Worm (Caenorhabditis elegans) whole organism, mixed stage, embryonic: ENCODE measurements around the gene nhr-108.

Experiments
- M03D4.4 ChIP-seq: sonication (generic microtip); optimal IDR thresholded peaks from 2 replicates; lab custom pipeline; 2017; ENCODE audit warnings: mild to moderate bottlenecking, missing genetic modification characterization, missing compliant biosample characterization
- bed-3 ChIP-seq: fragments of 200-800 bp; sonication (Bioruptor generic); optimal IDR thresholded peaks from 3 replicates; lab custom pipeline; 2018; ENCODE audit warnings: mild to moderate bottlenecking, missing genetic modification characterization, moderate library complexity, missing compliant biosample characterization
- ceh-39 ChIP-seq: fragments of 150-350 bp; optimal IDR thresholded peaks from 2 replicates; lab custom pipeline; 2014; ENCODE audit warnings: missing biosample characterization, missing genetic modification characterization
- ceh-43 ChIP-seq: fragments of 200-800 bp; sonication (Bioruptor generic); optimal IDR thresholded peaks from 2 replicates; lab custom pipeline; 2018; ENCODE audit warnings: mild to moderate bottlenecking, missing genetic modification characterization, moderate library complexity, missing compliant biosample characterization
- ceh-83 ChIP-seq: fragments of 200-800 bp; sonication (Bioruptor generic); optimal IDR thresholded peaks from 2 replicates; lab custom pipeline; 2018; ENCODE audit warnings: mild to moderate bottlenecking, missing genetic modification characterization, missing compliant biosample characterization
- ces-1 ChIP-seq: fragments of 150-350 bp; optimal IDR thresholded peaks from 2 replicates; lab custom pipeline; 2014; ENCODE audit warnings: missing biosample characterization, missing genetic modification reagents, missing genetic modification characterization
- cnd-1 ChIP-seq: fragments of 200-800 bp; sonication (Bioruptor generic); optimal IDR thresholded peaks from 2 replicates; lab custom pipeline; 2018; ENCODE audit warnings: mild to moderate bottlenecking, missing genetic modification characterization, missing compliant biosample characterization
- drap-1 ChIP-seq: fragments of 200-800 bp; sonication (Bioruptor generic); optimal IDR thresholded peaks from 3 replicates; lab custom pipeline; 2018; ENCODE audit warnings: mild to moderate bottlenecking, missing genetic modification characterization, missing compliant biosample characterization
- elt-1 ChIP-seq: sonication (generic microtip); optimal IDR thresholded peaks from 2 replicates; lab custom pipeline; 2017; ENCODE audit warnings: missing genetic modification characterization, mild to moderate bottlenecking, missing compliant biosample characterization, antibody characterized with exemption, moderate library complexity, borderline replicate concordance; ENCODE audit not compliant: insufficient read depth
- elt-3 ChIP-seq: fragments of 150-350 bp; optimal IDR thresholded peaks from 2 replicates; lab custom pipeline; 2014; ENCODE audit warnings: missing biosample characterization, missing genetic modification characterization
- flh-1 ChIP-seq: fragments of 200-800 bp; sonication (Bioruptor generic); optimal IDR thresholded peaks from 2 replicates; lab custom pipeline; 2018; ENCODE audit warnings: mild to moderate bottlenecking, missing genetic modification characterization, moderate library complexity, missing compliant biosample characterization
- ham-2 ChIP-seq: fragments of 200-800 bp; sonication (Bioruptor generic); optimal IDR thresholded peaks from 2 replicates; lab custom pipeline; 2018; ENCODE audit warnings: mild to moderate bottlenecking, missing genetic modification characterization, missing compliant biosample characterization
- hlh-1 ChIP-seq: fragments of 150-350 bp; optimal IDR thresholded peaks from 2 replicates; lab custom pipeline; 2014; ENCODE audit warnings: missing biosample characterization, missing genetic modification reagents, missing genetic modification characterization
- lin-13 ChIP-seq: fragments of 150-350 bp; optimal IDR thresholded peaks from 2 replicates; lab custom pipeline; 2014; ENCODE audit warnings: missing biosample characterization, missing genetic modification characterization
- lsy-2 ChIP-seq: fragments of 150-350 bp; optimal IDR thresholded peaks from 2 replicates; lab custom pipeline; 2014; ENCODE audit warnings: missing biosample characterization, missing genetic modification characterization
- mep-1 ChIP-seq: fragments of 150-350 bp; optimal IDR thresholded peaks from 2 replicates; lab custom pipeline; 2017; ENCODE audit warnings: missing biosample characterization, missing genetic modification reagents, missing genetic modification characterization, inconsistent platforms
- mls-2 ChIP-seq: sonication (generic microtip); optimal IDR thresholded peaks from 2 replicates; lab custom pipeline; 2016; ENCODE audit warnings: mild to moderate bottlenecking, missing genetic modification characterization, moderate library complexity, missing compliant biosample characterization
- nhr-12 ChIP-seq: fragments of 150-350 bp; optimal IDR thresholded peaks from 2 replicates; lab custom pipeline; 2014; ENCODE audit warnings: missing biosample characterization, missing genetic modification characterization
- nhr-2 ChIP-seq: fragments of 150-350 bp; optimal IDR thresholded peaks from 2 replicates; lab custom pipeline; 2014; ENCODE audit warnings: missing biosample characterization, missing genetic modification characterization
- nhr-237 ChIP-seq: fragments of 150-350 bp; optimal IDR thresholded peaks from 2 replicates; lab custom pipeline; 2014; ENCODE audit warnings: missing biosample characterization, missing genetic modification characterization
- nhr-28 ChIP-seq: fragments of 150-350 bp; optimal IDR thresholded peaks from 2 replicates; lab custom pipeline; 2014; ENCODE audit warnings: missing biosample characterization, missing genetic modification characterization
- nhr-76 ChIP-seq: sonication (generic microtip); optimal IDR thresholded peaks from 2 replicates; lab custom pipeline; 2017; ENCODE audit warnings: missing biosample characterization, missing genetic modification characterization
- sem-2 ChIP-seq: fragments of 200-800 bp; sonication (Bioruptor generic); optimal IDR thresholded peaks from 2 replicates; lab custom pipeline; 2018; ENCODE audit warnings: mild to moderate bottlenecking, missing genetic modification characterization, missing compliant biosample characterization
- snpc-4 ChIP-seq: fragments of 150-350 bp; optimal IDR thresholded peaks from 2 replicates; lab custom pipeline; 2014; ENCODE audit warnings: missing biosample characterization, missing genetic modification characterization
- sptf-1 ChIP-seq: sonication (generic microtip); optimal IDR thresholded peaks from 2 replicates; lab custom pipeline; 2017; ENCODE audit warnings: mild to moderate bottlenecking, missing genetic modification characterization, moderate library complexity, missing compliant biosample characterization
- tbx-8 ChIP-seq: fragments of 200-800 bp; sonication (Bioruptor generic); optimal IDR thresholded peaks from 2 replicates; lab custom pipeline; 2018; ENCODE audit warnings: mild to moderate bottlenecking, missing genetic modification characterization, moderate library complexity, missing compliant biosample characterization
- unc-120 ChIP-seq: sonication (generic microtip); optimal IDR thresholded peaks from 2 replicates; lab custom pipeline; 2017; ENCODE audit warnings: missing genetic modification characterization, missing compliant biosample characterization; ENCODE audit not compliant: poor library complexity, severe bottlenecking
- unc-39 ChIP-seq: fragments of 150-350 bp; optimal IDR thresholded peaks from 2 replicates; lab custom pipeline; 2014; ENCODE audit warnings: missing biosample characterization, missing genetic modification characterization
- unc-62 ChIP-seq: fragments of 150-350 bp; optimal IDR thresholded peaks from 2 replicates; lab custom pipeline; 2014; ENCODE audit warnings: missing biosample characterization, missing genetic modification reagents, missing genetic modification characterization
- zip-8 ChIP-seq: fragments of 150-350 bp; optimal IDR thresholded peaks from 2 replicates; lab custom pipeline; 2014; ENCODE audit warnings: missing biosample characterization, missing genetic modification characterization
- ztf-11 ChIP-seq: fragments of 150-350 bp; optimal IDR thresholded peaks from 2 replicates; lab custom pipeline; 2014; ENCODE audit warnings: missing biosample characterization, missing genetic modification characterization

Gene nhr-108

DNA sequence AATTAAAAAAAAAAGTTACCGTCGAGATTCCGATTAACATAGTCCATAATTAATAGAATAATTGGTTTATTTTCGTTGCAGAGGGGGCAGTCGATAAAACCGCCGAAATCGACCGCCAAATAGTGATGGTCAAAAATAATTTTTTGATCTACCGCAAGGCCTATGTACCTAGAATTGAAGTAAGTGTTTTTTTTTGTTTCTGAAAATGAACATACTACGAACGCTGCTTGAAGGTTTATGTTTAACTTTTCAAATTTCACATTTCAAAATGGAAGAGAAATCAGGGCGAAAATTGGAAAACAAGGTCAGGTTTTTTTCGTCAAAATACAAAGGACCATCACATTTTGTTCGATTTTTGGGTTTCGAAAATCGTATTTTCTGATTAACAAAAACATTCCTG lies 4.1 kb upstream of the nhr-108 start, which contains the start of gene pzf-1:
pzf-1 (minus strand) TSS at position 101 of the 400 bp plus-strand sequence.
- no peak for TF ChIP-seq unc-39
- TF ChIP-seq nhr-237 = no peak
- no peak for TF ChIP-seq unc-120
- no peak for TF ChIP-seq elt-1
- no peak for TF ChIP-seq unc-62 (GFP tag; lab: Kevin White, UChicago)
- TF ChIP-seq M03D4.4 (tag; lab: Kevin White, UChicago) = no peak
- no peak for TF ChIP-seq ces-1
- TF ChIP-seq hlh-1 = no peak
- TF ChIP-seq elt-3 = no peak
- no peak for TF ChIP-seq nhr-28 (tag; lab: Kevin White, UChicago)
- no peak for TF ChIP-seq nhr-2 (tag; lab: Kevin White, UChicago)
- TF ChIP-seq bed-3 (GFP tag; lab: Kevin White, UChicago) = no peak

DNA sequence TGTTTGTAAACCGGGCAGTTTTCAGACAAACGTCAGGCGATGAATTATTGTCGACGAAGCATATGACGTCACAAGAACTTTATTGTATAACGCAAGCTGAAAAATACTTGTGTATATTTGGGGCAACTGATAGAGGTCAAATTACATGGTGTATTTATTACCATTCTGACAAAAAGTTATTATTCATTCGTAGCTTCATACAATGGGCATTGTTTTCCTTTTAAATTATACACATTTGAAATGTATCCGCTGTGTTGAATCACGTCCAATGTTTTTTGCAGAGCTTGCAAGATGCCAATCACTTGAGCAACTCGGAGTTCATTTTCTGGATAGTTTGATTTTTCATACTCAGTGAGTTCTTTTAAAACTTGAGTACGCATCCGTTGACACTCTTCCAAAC lies 1.3 kb downstream of the nhr-108 start, which contains the start of gene F35E8.13:
F35E8.13 (plus strand) TSS at position 301 of the 400 bp plus-strand sequence.
- TF ChIP-seq ztf-11 (tag; lab: Kevin White, UChicago) (no peak), elt-3 (no peak), unc-120 (no peak), snpc-4 (no peak), nhr-76 (tag; lab: Kevin White, UChicago) (no peak), flh-1 (GFP tag; lab: Kevin White, UChicago) (no peak)

DNA sequence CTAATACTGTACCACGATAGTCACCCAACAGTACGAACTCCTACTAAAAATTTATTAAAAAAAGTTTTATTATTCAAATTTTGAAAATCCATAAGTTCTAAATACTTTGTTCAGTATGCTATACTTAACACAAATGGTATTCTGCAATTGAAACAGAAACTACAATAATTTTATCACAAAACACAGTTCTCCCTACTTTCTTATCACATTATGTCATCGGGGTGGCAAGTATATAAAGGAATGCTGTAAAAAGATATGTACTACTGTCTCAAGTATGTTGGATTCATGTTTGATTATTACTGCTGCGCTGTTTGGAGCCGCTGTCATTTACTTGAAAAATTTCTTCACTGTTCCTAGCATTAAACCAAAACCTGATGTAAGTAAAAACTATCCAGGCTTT lies 3.2 kb downstream of the nhr-108 start, which contains the start of gene cdr-1:
cdr-1 (plus strand) TSS at position 208 of the 400 bp plus-strand sequence.
- TF ChIP-seq ham-2 (GFP tag; lab: Kevin White, UChicago) (no peak), nhr-76 (tag; lab: Kevin White, UChicago) (no peak), sptf-1 (tag; lab: Kevin White, UChicago) (no peak), snpc-4 (no peak), mls-2 (tag; lab: Kevin White, UChicago) (no peak), unc-62 (GFP tag; lab: Kevin White, UChicago) (no peak), flh-1 (GFP tag; lab: Kevin White, UChicago) (no peak), ceh-83 (GFP tag; lab: Kevin White, UChicago) (no peak), ztf-11 (tag; lab: Kevin White, UChicago) (no peak), nhr-2 (tag; lab: Kevin White, UChicago) (no peak), elt-3 (no peak), ceh-43 (GFP tag; lab: Kevin White, UChicago) (no peak), tbx-8 (no peak)

DNA sequence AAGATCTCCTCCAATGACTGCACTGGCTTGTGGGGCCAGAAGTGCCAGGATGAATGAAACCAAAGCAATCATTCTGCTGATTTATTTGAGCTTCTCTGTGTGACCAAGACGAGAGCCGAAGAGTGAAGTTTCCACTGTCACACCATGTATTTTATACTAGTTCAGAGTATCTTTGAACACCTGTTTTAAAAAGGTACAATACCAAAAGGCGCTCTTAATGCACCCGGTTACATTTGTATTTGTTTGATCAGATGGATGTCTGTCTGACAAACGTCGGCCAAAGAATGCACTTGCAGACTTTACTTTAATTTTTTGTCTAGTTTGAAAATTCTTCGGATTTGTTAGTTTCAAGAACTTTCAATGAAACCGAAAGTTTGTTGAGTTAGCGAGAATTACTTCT lies 4.0 kb downstream of the nhr-108 start, which contains the start of gene F35E8.10:
F35E8.10 (minus strand) TSS at position 101 of the 400 bp plus-strand sequence.
- no peak for TF ChIP-seq drap-1 (GFP tag; lab: Kevin White, UChicago)
- no peak for TF ChIP-seq ztf-11 (tag; lab: Kevin White, UChicago)
- no peak for TF ChIP-seq unc-62 (GFP tag; lab: Kevin White, UChicago)
- no peak for TF ChIP-seq nhr-28 (tag; lab: Kevin White, UChicago)
- no peak for TF ChIP-seq lsy-2 (tag; lab: Kevin White, UChicago)
- no peak for TF ChIP-seq sptf-1 (tag; lab: Kevin White, UChicago)
- TF ChIP-seq sem-2 = no peak
- TF ChIP-seq cnd-1 = no peak
- TF ChIP-seq M03D4.4 (tag; lab: Kevin White, UChicago) = no peak
- TF ChIP-seq unc-120 = no peak
- no peak for TF ChIP-seq ceh-83 (GFP tag; lab: Kevin White, UChicago)
- no peak for TF ChIP-seq elt-1
- TF ChIP-seq nhr-2 (tag; lab: Kevin White, UChicago) = no peak
- TF ChIP-seq nhr-76 (tag; lab: Kevin White, UChicago) = no peak
- TF ChIP-seq, all 35 proteins: peak for 0

DNA sequence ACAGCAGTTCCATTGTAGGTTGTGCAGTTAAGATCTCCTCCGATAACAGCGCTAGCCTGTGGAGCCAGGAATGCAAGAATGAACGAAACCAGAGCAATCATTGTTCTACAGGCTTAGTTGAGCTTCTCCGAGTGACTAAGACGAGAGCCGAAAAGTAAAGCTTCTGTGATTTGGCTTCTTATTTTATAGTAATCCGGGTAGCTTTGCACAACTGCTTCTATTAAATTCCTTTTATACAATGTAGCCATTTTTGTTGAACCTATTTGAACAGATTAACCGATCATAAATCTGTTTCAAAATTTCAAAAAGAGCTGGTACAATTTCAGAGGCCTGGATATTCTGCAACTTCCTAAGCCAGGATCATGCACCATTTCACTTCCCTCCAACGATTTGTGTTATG lies 6.8 kb downstream of the nhr-108 start, which contains the start of gene F35E8.9:
F35E8.9 (minus strand) TSS at position 101 of the 400 bp plus-strand sequence.
- TF ChIP-seq mls-2 (tag; lab: Kevin White, UChicago) (no peak), flh-1 (GFP tag; lab: Kevin White, UChicago) (no peak), nhr-237 (no peak), snpc-4 (no peak), nhr-12 (tag; lab: Kevin White, UChicago) (no peak), M03D4.4 (tag; lab: Kevin White, UChicago) (no peak), hlh-1 (no peak), ces-1 (no peak), sptf-1 (tag; lab: Kevin White, UChicago) (no peak), unc-62 (GFP tag; lab: Kevin White, UChicago) (no peak), zip-8 (tag; lab: Kevin White, UChicago) (no peak), unc-39 (no peak), mep-1 (tag; lab: Kevin White, UChicago) (no peak), ceh-39 (tag; lab: Kevin White, UChicago) (no peak), drap-1 (GFP tag; lab: Kevin White, UChicago) (no peak), lin-13 (tag; lab: Kevin White, UChicago) (no peak), nhr-76 (tag; lab: Kevin White, UChicago) (no peak), sem-2 (no peak)
